Worm (Caenorhabditis elegans) whole organism, L4/young adult: ENCODE measurements around the gene C39H7.4.

ENCODE experiments used
- W03F9.2 ChIP-seq: fragments of 150-350 bp; optimal IDR thresholded peaks from 2 replicates; lab custom pipeline; 2014; ENCODE audit warnings: missing biosample characterization, missing genetic modification characterization
- him-1 ChIP-seq: sonication (generic microtip); optimal IDR thresholded peaks from 2 replicates; lab custom pipeline; 2016; ENCODE audit warnings: missing genotype, missing genetic modification reagents, missing genetic modification characterization, missing compliant biosample characterization

- TF ChIP-seq him-1 (tag; lab: Kevin White, UChicago) = no peak
- no peak for TF ChIP-seq W03F9.2
These were observed at the start of gene C39H7.4 for ce11 chrIV:5614558-5615026.
